Worm (Caenorhabditis elegans) whole organism, L3 larva: Measurements from ENCODE around the gene K01A2.10.

Experiments
- ZK546.5 ChIP-seq: sonication (generic microtip); optimal IDR thresholded peaks from 2 replicates; lab custom pipeline; 2017; ENCODE audit warnings: missing biosample characterization, missing genetic modification characterization
- ceh-28 ChIP-seq: fragments of 150-350 bp; optimal IDR thresholded peaks from 2 replicates; lab custom pipeline; 2014; ENCODE audit warnings: missing biosample characterization, missing genetic modification reagents, missing genetic modification characterization
- fkh-10 ChIP-seq: sonication (generic microtip); optimal IDR thresholded peaks from 2 replicates; lab custom pipeline; 2017; ENCODE audit warnings: missing biosample characterization, missing genetic modification reagents, missing genetic modification characterization
- lin-15B ChIP-seq: fragments of 150-350 bp; optimal IDR thresholded peaks from 2 replicates; lab custom pipeline; 2014; ENCODE audit warnings: missing biosample characterization, missing genetic modification characterization
- mdl-1 ChIP-seq: fragments of 150-350 bp; optimal IDR thresholded peaks from 2 replicates; lab custom pipeline; 2014; ENCODE audit warnings: missing biosample characterization, missing genetic modification characterization
- nhr-12 ChIP-seq: fragments of 150-350 bp; optimal IDR thresholded peaks from 2 replicates; lab custom pipeline; 2014; ENCODE audit warnings: missing biosample characterization, missing genetic modification characterization
- nhr-237 ChIP-seq: fragments of 150-350 bp; optimal IDR thresholded peaks from 2 replicates; lab custom pipeline; 2014; ENCODE audit warnings: missing biosample characterization, missing genetic modification characterization
- nhr-76 ChIP-seq: fragments of 150-350 bp; sonication (generic microtip); optimal IDR thresholded peaks from 5 replicates; lab custom pipeline; 2014; ENCODE audit warnings: missing biosample characterization, missing genetic modification characterization
- pqm-1 ChIP-seq: fragments of 150-350 bp; optimal IDR thresholded peaks from 2 replicates; lab custom pipeline; 2017; ENCODE audit warnings: missing biosample characterization, missing genetic modification characterization, inconsistent platforms
- skn-1 ChIP-seq: fragments of 150-350 bp; optimal IDR thresholded peaks from 2 replicates; lab custom pipeline; 2014; ENCODE audit warnings: missing biosample characterization, missing genetic modification characterization

DNA sequence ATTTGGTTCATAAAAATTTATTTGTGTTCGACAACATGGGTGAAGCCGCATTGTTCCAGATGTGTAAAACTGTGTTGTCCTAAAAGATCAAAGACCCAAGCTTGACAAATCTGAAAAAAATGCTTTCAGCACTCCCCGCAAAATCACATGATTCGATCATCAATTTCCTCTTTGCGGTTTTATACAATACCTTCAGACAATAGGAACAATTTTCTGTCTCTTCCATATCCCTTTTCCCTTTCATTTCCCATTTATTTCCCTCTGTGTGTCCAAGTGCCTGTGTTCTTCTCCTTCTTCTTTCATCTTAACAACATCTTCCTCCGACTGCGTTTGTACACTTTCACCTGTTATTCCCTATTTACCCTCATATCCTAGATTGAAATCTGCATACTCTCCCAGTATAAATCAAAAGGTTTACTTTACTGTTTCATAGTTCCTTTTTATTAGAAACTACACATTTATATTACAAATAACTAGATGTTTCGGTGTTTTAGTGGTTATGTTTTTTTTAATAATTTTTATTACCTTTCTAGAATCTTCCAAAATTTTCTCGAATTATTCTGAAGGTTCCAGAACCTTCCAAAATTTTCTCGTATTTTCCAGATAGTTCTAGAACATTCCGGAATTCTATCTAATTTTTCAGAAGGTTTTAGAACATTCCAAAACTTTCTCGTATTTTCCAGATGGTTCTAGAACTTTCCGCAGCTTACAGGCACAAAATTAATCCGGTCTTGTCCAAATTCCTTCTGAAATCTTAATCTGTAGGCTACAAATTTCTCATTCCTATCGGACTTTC lies 21.7 kb downstream of the K01A2.10 start, which contains the start of gene K01A2.5:
- TF ChIP-seq mdl-1 (tag; lab: Kevin White, UChicago) (no peak), lin-15B (tag; lab: Kevin White, UChicago) (no peak), nhr-12 (tag; lab: Kevin White, UChicago) (no peak), ZK546.5 (tag; lab: Kevin White, UChicago) (no peak), nhr-237 (tag; lab: Kevin White, UChicago) (no peak), ceh-28 (tag; lab: Kevin White, UChicago) (no peak), skn-1 (no peak), pqm-1 (tag; lab: Kevin White, UChicago) (no peak), nhr-76 (tag; lab: Kevin White, UChicago) (no peak), fkh-10 (GFP tag; lab: Kevin White, UChicago) (no peak)
